Fruit fly (Drosophila melanogaster): ENCODE results near the gene CG42540.

Gene CG42540

DNA sequence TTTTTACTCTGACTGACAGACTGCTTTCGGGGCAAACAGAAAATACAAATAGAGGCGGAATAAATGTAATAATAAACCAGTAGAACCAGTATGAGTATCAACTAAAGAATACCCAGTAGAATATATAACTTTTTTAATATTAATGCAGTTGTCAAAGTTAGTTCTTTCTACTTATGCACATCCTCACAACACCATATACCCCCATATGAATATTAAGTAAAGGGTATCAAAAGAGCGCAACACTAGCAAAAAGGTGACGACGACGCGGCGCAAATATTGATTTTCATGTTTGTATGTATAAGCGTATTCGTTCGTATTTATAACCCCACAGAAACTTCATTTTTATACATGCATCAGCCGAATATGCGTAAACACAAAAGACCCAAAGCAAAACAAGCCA lies 57.2 kb downstream of the CG42540 start:
- TF ChIP-seq pan (optimal IDR thresholded peaks at IDR 0.05), result peak; percentile 89
- TF ChIP-seq usp (GFP tag; optimal IDR thresholded peaks at IDR 0.05), result no peak

DNA sequence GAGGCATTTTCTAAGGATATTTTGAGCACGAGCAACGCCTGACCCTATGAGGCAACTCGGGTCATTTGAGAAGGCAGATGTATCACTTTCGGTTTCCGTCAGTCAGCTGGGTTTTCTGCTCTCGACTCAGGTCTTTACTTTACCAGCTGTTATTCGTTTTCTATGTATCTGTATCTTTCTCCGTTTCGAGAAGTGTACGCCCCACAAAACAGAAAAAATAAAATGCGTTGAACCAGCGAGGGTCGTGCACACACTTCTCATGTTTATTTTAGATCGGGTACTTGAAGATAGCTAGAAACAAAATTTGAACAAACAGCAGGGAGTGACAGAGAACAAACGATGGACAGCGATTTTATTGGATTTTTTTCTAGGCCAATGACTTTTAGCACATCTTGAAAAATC lies 58.0 kb downstream of the CG42540 start:
- TF ChIP-seq usp (GFP tag; optimal IDR thresholded peaks at IDR 0.05) (no peak), EcR (GFP tag; optimal IDR thresholded peaks at IDR 0.05) (no peak), Dll (optimal IDR thresholded peaks at IDR 0.05) (no peak), pan (optimal IDR thresholded peaks at IDR 0.05) (no peak), psq (optimal IDR thresholded peaks at IDR 0.05) (no peak), CG8478 (optimal IDR thresholded peaks at IDR 0.05) (no peak)

DNA sequence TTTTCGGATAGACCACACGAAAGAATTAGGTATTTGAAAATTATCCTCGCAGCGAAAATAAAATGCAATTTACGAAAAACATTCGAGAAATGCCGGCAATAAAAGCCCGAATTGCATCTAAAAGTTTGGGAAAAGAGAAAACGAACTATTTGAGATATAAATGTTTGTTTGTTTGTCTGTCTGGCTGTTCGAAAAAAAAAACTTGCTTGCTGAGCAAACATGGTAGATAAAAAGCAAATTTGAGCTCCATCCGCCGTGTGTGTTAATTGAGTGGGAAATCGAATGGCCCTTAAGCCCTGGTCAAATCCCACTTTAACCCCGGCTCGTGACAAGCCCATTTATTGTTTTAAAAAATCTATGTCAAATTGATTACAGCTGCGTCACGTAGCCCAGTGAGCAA lies 59.2 kb downstream of the CG42540 start:
- no peak for TF ChIP-seq Dll (optimal IDR thresholded peaks at IDR 0.05)
- TF ChIP-seq psq (optimal IDR thresholded peaks at IDR 0.05), result no peak
- TF ChIP-seq usp (GFP tag; optimal IDR thresholded peaks at IDR 0.05), result no peak
- TF ChIP-seq pan (optimal IDR thresholded peaks at IDR 0.05), result no peak
- TF ChIP-seq EcR (GFP tag; optimal IDR thresholded peaks at IDR 0.05), result no peak
- TF ChIP-seq CG8478 (optimal IDR thresholded peaks at IDR 0.05), result no peak

DNA sequence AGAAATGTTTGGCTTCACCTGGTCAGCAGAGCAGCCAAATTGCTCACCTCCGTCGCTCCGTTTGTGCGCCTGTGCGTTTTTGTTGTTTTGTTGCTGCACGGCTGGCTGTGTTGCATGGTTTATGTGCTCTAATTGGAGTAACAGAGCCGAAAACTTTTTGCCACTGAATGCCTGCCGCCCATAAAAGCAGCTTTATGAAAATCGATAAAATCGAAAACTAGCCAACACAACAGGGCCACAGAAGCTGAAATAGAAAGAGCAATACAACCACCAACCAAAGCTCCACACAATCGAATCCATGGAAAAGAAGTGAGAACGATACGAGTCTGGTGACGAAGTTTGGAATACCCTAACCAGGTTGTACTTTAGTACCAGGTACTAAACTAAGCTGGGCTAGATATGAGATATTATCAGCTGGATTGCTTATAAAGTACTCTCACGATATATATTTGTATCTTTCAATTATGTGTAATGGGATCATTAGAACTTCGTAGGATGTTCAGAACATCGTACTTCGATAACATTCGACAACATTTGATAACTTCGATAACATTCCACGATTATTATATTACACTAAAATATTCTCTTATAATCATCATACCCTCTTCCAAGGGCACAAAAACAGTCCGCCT lies 63.1 kb downstream of the CG42540 start:
- TF ChIP-seq usp (GFP tag; optimal IDR thresholded peaks at IDR 0.05) (no peak), CG8478 (optimal IDR thresholded peaks at IDR 0.05) (no peak), psq (optimal IDR thresholded peaks at IDR 0.05) (no peak), Dll (optimal IDR thresholded peaks at IDR 0.05) (no peak), EcR (GFP tag; optimal IDR thresholded peaks at IDR 0.05) (no peak), pan (optimal IDR thresholded peaks at IDR 0.05) (no peak)

DNA sequence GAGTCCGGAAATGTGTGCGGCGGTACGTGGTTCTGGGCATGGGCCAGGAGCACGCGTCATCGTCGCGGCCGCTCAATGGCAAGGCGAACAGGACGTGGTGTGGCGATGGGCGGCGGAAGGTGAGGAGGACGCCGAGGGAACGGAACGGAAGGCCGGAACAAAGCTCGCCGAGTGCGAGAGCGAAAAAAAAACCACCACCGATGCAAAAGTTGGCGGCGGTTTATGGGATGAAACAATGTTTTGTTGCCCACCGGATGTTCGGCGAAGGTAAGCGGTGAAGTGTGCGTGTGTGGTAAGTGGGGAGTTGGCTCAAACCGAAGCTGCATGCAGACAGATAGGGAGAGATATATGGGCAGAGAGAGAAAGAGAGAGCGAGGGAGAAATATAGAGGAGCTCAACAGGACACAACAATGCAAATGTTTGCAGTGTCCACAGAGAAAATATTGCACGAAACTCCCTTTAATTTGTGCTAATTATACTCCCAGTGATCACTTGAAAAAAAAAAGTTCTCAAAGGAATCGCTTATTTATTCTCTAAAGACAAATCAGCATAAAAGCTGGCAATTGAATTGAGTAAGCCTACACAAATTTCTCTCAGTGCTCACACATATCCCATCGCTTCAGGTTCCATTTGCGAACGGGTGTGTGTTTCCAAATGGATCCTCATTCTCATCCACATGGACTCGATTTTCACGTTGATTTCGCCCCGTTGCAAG lies 63.8 kb downstream of the CG42540 start:
- TF ChIP-seq Dll (optimal IDR thresholded peaks at IDR 0.05) (no peak), usp (GFP tag; optimal IDR thresholded peaks at IDR 0.05) (no peak), CG8478 (optimal IDR thresholded peaks at IDR 0.05) (no peak), EcR (GFP tag; optimal IDR thresholded peaks at IDR 0.05) (no peak)

DNA sequence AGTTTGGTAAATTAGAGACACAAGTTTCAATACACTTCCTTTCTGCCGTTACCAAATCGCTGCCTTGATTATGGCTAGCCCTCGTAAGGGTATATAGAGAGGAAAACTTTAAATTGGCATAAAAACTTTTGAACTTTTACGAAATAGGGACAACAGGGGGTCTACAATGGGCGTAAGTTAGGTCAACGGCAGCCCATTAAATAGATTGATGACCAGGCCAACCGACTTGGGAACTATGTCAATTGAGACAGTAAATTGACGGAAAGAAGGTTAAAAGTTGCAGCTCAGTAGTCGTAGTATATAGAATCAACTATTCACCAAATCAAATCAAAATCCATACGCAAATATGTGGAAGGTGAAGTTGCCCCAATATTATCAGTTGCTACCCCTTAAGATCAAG lies 65.0 kb downstream of the CG42540 start, which contains the start of gene CG32246:
Gene CG32246 (plus strand): TSS at position 301 of the 400 bp plus-strand sequence.
- TF ChIP-seq psq (optimal IDR thresholded peaks at IDR 0.05) (no peak), usp (GFP tag; optimal IDR thresholded peaks at IDR 0.05) (no peak), CG8478 (optimal IDR thresholded peaks at IDR 0.05) (no peak), pan (optimal IDR thresholded peaks at IDR 0.05) (no peak), EcR (GFP tag; optimal IDR thresholded peaks at IDR 0.05) (no peak), Dll (optimal IDR thresholded peaks at IDR 0.05) (no peak)

DNA sequence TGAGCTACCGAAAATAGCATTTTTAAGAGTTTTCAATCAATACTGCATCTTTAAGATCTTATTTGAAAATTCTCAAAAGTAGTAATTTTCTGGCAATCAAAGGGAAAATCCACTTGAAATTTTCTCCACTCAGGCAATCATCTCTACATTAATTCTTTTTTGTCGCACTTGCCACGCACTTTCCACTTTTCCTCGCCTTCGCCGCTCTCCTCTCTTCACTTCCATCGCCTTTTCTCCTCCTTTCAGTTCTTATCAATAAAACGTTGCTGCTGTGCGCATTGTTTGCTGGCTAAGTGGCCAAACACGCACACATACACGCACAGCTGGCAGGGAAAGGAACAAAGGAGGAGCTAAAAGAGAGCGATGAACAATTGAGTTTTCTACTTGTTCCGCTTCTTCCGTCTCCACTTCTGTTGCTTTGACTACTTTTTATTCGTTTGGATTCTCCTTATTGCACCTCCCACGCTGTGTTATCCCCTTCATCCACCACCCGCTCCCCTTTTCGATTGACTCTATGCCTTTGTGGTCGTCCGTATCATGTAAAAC lies 67.2 kb downstream of the CG42540 start:
- TF ChIP-seq pan (optimal IDR thresholded peaks at IDR 0.05) (no peak), Dll (optimal IDR thresholded peaks at IDR 0.05) (no peak), CG8478 (optimal IDR thresholded peaks at IDR 0.05) (no peak), psq (optimal IDR thresholded peaks at IDR 0.05) (no peak), EcR (GFP tag; optimal IDR thresholded peaks at IDR 0.05) (no peak), usp (GFP tag; optimal IDR thresholded peaks at IDR 0.05) (no peak)

DNA sequence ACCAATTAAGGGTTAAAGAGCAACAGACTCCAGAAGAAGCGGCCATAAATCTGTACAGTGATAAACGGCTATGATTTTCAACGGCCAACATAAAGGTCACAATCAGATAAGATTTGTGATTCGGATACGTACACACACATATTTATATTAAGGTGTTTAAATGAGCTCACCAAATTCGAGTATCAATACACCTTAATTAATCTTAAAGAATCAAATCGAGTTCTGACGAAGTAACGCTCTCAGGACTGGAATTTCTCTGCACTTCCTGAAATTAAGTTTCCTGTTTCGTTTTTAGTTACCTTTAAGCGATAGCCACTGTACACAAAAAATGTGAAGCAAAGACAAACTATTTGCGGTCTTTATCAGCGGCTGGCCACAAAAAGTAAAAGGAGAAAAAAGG lies 68.0 kb downstream of the CG42540 start:
- no peak for TF ChIP-seq usp (GFP tag; optimal IDR thresholded peaks at IDR 0.05)
- no peak for TF ChIP-seq Dll (optimal IDR thresholded peaks at IDR 0.05)
- TF ChIP-seq EcR (GFP tag; optimal IDR thresholded peaks at IDR 0.05), result no peak
- no peak for TF ChIP-seq psq (optimal IDR thresholded peaks at IDR 0.05)
- TF ChIP-seq CG8478 (optimal IDR thresholded peaks at IDR 0.05), result no peak
- no peak for TF ChIP-seq pan (optimal IDR thresholded peaks at IDR 0.05)

DNA sequence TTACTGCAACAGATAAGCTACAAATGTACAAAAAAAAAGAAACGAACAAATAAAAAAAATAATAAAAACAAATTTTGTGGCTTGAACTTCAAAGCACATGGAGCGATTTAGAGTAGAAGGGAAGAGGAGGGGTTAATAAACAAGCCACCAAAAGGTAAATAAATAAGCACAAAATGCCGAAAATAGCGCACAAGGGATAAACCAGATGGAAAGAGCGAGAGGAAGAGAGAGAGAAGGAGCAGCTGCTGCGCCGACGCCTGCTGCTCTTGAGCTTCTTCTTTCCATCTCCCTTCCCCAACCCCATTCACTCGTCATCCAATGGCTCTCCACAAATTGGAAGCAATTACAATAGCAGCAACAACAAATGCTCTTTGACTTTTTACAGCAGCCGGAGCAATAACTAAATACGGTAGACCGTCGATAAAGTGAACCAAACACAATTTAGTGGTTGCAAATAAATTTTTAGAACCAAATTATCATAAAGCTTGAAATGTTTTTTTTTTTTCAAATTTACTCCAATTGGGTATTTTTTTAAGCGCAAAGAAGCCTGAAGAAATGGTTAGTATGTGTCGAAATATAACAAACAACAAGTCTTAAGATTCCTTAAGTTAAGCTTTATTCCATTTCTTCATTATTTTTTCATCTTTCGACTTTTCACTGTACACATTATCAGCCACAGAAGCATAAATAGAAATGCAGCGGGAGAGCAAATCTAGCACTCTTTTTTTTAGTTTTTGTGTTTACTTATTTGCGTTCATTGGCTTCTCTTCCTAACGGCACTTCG lies 68.7 kb downstream of the CG42540 start:
- no peak for TF ChIP-seq pan (optimal IDR thresholded peaks at IDR 0.05)
- TF ChIP-seq EcR (GFP tag; optimal IDR thresholded peaks at IDR 0.05), result peak in 1 of 2 experiments; percentile 28

DNA sequence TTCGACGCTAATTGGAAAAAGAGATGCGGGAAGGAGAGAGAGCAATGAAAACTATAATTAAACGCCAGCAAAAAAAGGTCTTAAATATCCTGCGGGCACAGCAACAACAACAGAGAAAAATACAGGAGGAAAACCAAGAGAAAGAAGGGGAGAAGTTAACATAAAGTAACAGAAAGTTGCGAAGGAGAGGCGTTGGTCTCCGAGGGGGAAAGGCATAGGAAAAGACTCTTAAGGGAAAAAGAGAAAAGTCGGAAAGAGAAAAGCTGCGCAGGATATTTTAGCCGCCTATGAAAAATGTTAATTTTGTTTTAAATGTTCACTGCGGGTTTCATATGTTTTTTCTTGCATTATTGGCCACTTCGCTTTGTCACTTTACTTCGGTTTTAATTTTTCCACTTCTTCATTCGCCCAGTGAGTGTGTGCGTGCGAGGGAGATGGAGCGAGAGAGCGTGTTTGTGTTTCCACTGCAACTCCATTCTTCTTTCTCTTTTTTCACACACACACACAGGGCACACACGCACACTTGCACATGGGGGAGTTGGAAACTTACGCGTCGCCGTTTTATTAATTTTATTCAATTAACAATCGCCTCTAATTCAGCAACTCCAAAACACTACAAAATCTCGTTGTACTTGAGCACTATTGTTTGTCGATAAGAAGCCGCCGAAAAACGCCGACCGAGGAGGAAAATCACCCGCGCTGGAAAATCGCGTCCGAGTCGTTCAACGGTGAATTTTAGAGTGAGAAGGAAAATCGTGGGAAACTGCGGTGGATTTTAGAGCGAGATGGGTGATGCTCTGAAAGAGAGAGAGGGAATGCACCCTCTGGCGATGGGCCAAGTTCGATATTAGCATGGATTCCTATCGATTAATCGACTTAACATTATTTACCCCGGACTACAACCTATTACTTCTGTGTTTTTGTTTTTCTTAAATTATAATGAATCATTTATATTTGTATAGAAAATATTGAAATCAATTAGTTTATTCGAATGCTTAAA lies 69.8 kb downstream of the CG42540 start, which contains the start of gene Src64B:
Gene Src64B (minus strand): TSS at position 810 of the 1,000 bp plus-strand sequence.
- TF ChIP-seq Dll (optimal IDR thresholded peaks at IDR 0.05) (no peak), CG8478 (optimal IDR thresholded peaks at IDR 0.05) (peak; percentile 80), psq (optimal IDR thresholded peaks at IDR 0.05) (no peak), usp (GFP tag; optimal IDR thresholded peaks at IDR 0.05) (no peak), pan (optimal IDR thresholded peaks at IDR 0.05) (no peak), EcR (GFP tag; optimal IDR thresholded peaks at IDR 0.05) (no peak)

DNA sequence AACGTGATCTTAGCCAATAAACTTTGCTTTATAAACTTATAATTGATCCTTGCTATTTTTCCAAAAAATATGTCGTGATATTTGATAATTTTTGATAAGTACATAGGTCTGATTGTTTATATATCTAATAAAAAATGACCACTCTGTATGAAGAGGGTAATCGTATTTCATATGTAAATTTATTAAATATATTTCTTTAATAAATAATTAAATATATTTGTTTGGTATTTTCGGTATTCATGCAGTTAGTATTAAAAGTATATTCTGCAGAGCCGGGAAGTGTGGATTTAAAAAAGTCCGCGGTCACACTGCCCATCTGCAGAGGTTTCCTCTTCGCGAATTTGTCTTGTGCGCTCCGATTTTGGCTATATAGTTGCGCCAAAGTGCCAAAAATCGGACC lies 70.5 kb downstream of the CG42540 start, which contains the start of gene HDAC1:
Gene HDAC1 (plus strand): TSS at position 301 of the 400 bp plus-strand sequence.
- TF ChIP-seq psq (optimal IDR thresholded peaks at IDR 0.05), result no peak
- TF ChIP-seq EcR (GFP tag; optimal IDR thresholded peaks at IDR 0.05), result no peak

Data from whole organism.